Worm (Caenorhabditis elegans): ENCODE data around the gene C36A4.4.

DNA sequence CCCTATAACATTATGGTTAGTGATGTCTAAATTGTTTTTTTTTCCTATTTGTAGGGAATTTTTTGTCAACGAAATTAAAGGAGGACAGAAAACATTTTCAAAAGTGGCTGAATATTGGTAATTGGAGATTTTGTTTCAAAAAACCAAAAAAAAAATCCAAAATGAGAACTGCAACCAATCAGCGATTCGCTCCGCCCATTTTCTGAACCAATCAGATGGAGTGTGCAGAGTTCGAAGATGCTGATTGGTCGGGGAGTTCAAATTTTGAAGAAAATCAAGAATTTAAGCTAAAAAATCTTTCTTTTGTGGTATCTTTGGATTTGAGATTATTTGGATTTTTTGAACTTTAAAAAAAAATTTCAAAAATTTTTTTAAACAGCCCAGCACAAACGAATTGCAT, 45.0 kb downstream of the C36A4.4 start:
- TF ChIP-seq hlh-17 (GFP tag; optimal IDR thresholded peaks at IDR 0.05; ENCODE audit: borderline replicate concordance): no peak
- TF ChIP-seq lir-3 (tag; optimal IDR thresholded peaks at IDR 0.05; ENCODE audit: poor library complexity): no peak
- TF ChIP-seq dpl-1 (GFP tag; optimal IDR thresholded peaks at IDR 0.05): no peak
- no peak for TF ChIP-seq lsy-2 (tag; optimal IDR thresholded peaks at IDR 0.05)
- no peak for TF ChIP-seq aly-2 (tag; optimal IDR thresholded peaks at IDR 0.05)
- TF ChIP-seq unc-62 (GFP tag; optimal IDR thresholded peaks at IDR 0.05): no peak
